Worm (Caenorhabditis elegans) whole organism, late embryonic: ENCODE data around the gene Y37D8A.26.

ENCODE experiments used
- F13H6.1 ChIP-seq: sonication (generic microtip); optimal IDR thresholded peaks from 2 replicates; lab custom pipeline; 2016; ENCODE audit warnings: missing genetic modification characterization, missing compliant biosample characterization
- ceh-18 ChIP-seq: sonication (generic microtip); optimal IDR thresholded peaks from 2 replicates; lab custom pipeline; 2016; ENCODE audit warnings: missing genetic modification characterization, missing compliant biosample characterization
- ceh-30 ChIP-seq: fragments of 150-350 bp; optimal IDR thresholded peaks from 2 replicates; lab custom pipeline; 2014; ENCODE audit warnings: missing biosample characterization, missing genetic modification characterization
- lin-11 ChIP-seq: fragments of 200-800 bp; sonication (Bioruptor generic); optimal IDR thresholded peaks from 2 replicates; lab custom pipeline; 2018; ENCODE audit warnings: mild to moderate bottlenecking, missing genetic modification characterization, missing compliant biosample characterization
- nhr-11 ChIP-seq: fragments of 150-350 bp; optimal IDR thresholded peaks from 2 replicates; lab custom pipeline; 2014; ENCODE audit warnings: missing biosample characterization, missing genetic modification characterization
- pat-9 ChIP-seq: fragments of 200-800 bp; sonication (Bioruptor generic); optimal IDR thresholded peaks from 2 replicates; lab custom pipeline; 2018; ENCODE audit warnings: mild to moderate bottlenecking, missing genetic modification characterization, moderate library complexity, missing compliant biosample characterization
- pax-1 ChIP-seq: fragments of 150-350 bp; optimal IDR thresholded peaks from 2 replicates; lab custom pipeline; 2014; ENCODE audit warnings: missing biosample characterization, missing genetic modification characterization

- TF ChIP-seq pat-9 (tag; lab: Kevin White, UChicago) = no peak
- no peak for TF ChIP-seq pax-1 (tag; lab: Kevin White, UChicago)
- no peak for TF ChIP-seq F13H6.1 (tag; lab: Kevin White, UChicago)
- no peak for TF ChIP-seq ceh-30 (tag; lab: Kevin White, UChicago)
- TF ChIP-seq nhr-11 (tag; lab: Kevin White, UChicago) = no peak
- no peak for TF ChIP-seq lin-11 (tag; lab: Kevin White, UChicago)
- TF ChIP-seq ceh-18 = no peak
Measured at ce11 chrIII:12875653-12876052, 19.1 kb upstream of the Y37D8A.26 start.
